Worm (Caenorhabditis elegans): ENCODE results near the gene F59A7.11.

ce11 chrV:1964806-1965205 is 48.9 kb downstream of the F59A7.11 start, which contains the start of gene srj-15:
- no peak for TF ChIP-seq ztf-22 (GFP tag; optimal IDR thresholded peaks at IDR 0.05)
- no peak for TF ChIP-seq dpff-1 (tag; optimal IDR thresholded peaks at IDR 0.05)
- no peak for TF ChIP-seq lin-35 (GFP tag; optimal IDR thresholded peaks at IDR 0.05)
- TF ChIP-seq snpc-4 (GFP tag; optimal IDR thresholded peaks at IDR 0.05), result no peak
- no peak for TF ChIP-seq snpc-4 (tag; optimal IDR thresholded peaks at IDR 0.05)
- no peak for TF ChIP-seq nfyb-1 (GFP tag; IDR thresholded peaks at IDR 0.05)
- TF ChIP-seq egrh-3 (GFP tag; IDR thresholded peaks at IDR 0.05), result no peak
- TF ChIP-seq D2030.7 (GFP tag; IDR thresholded peaks at IDR 0.05), result no peak
- no peak for TF ChIP-seq ztf-6 (GFP tag; IDR thresholded peaks at IDR 0.05)
- no peak for TF ChIP-seq aptf-3 (GFP tag; IDR thresholded peaks at IDR 0.05)
- no peak for TF ChIP-seq attf-6 (GFP tag; IDR thresholded peaks at IDR 0.05)
- TF ChIP-seq cebp-1 (GFP tag; IDR thresholded peaks at IDR 0.05), result no peak
- no peak for TF ChIP-seq cebp-1 (tag; optimal IDR thresholded peaks at IDR 0.05)
